Fruit fly (Drosophila melanogaster) whole organism, pupa: ENCODE data around the gene CG33947.

ENCODE experiments used
- CG10348 ChIP-seq: fragments of 200-800 bp; sonication (Bioruptor generic); IDR thresholded peaks from 2 replicates; pipeline ENCODE4 v1.3.6; 2022; ENCODE audit warnings: missing biosample characterization, missing genetic modification characterization
- CG12605 ChIP-seq: fragments of 200-800 bp; sonication (Bioruptor generic); IDR thresholded peaks from 2 replicates; pipeline ENCODE4 v1.3.6; 2022; ENCODE audit warnings: missing biosample characterization, missing genetic modification characterization
- CG13204 ChIP-seq: fragments of 200-800 bp; sonication (Bioruptor generic); optimal IDR thresholded peaks from 2 replicates; lab custom pipeline; 2018; ENCODE audit warnings: missing biosample characterization, mild to moderate bottlenecking, missing genetic modification characterization, moderate library complexity
- CG14655 ChIP-seq: fragments of 200-800 bp; sonication (Bioruptor generic); optimal IDR thresholded peaks from 3 replicates; lab custom pipeline; 2017; ENCODE audit warnings: mild to moderate bottlenecking, missing biosample characterization, missing genetic modification reagents, missing genetic modification characterization
- CG15710 ChIP-seq: fragments of 200-800 bp; sonication (Bioruptor generic); optimal IDR thresholded peaks from 2 replicates; lab custom pipeline; 2018; ENCODE audit warnings: missing biosample characterization, mild to moderate bottlenecking, missing genetic modification characterization, moderate library complexity
- CG17806 ChIP-seq: fragments of 200-800 bp; sonication (Bioruptor generic); optimal IDR thresholded peaks from 2 replicates; lab custom pipeline; 2018; ENCODE audit warnings: missing biosample characterization, mild to moderate bottlenecking, missing genetic modification characterization, moderate library complexity
- CG32121 ChIP-seq: fragments of 200-800 bp; sonication (Bioruptor generic); IDR thresholded peaks from 2 replicates; pipeline ENCODE4 v1.3.6; 2022; ENCODE audit warnings: missing biosample characterization, missing genetic modification characterization
- CG34367 ChIP-seq: fragments of 200-800 bp; sonication (Bioruptor generic); optimal IDR thresholded peaks from 2 replicates; lab custom pipeline; 2018; ENCODE audit warnings: missing biosample characterization, mild to moderate bottlenecking, missing genetic modification characterization
- CG4496 ChIP-seq: fragments of 200-800 bp; sonication (Bioruptor generic); IDR thresholded peaks from 3 replicates; pipeline ENCODE4 v1.3.6; 2022; ENCODE audit warnings: missing biosample characterization, missing genetic modification characterization
- CG8159 ChIP-seq: fragments of 200-800 bp; sonication (Bioruptor generic); optimal IDR thresholded peaks from 3 replicates; lab custom pipeline; 2018; ENCODE audit warnings: missing biosample characterization, mild to moderate bottlenecking, missing genetic modification characterization, moderate library complexity
- CG8301 ChIP-seq: fragments of 200-800 bp; sonication (Bioruptor generic); optimal IDR thresholded peaks from 2 replicates; lab custom pipeline; 2018; ENCODE audit warnings: missing biosample characterization, mild to moderate bottlenecking, missing genetic modification characterization
- CG9948 ChIP-seq: fragments of 200-800 bp; sonication (Bioruptor generic); optimal IDR thresholded peaks from 2 replicates; lab custom pipeline; 2018; ENCODE audit warnings: missing biosample characterization, mild to moderate bottlenecking, missing genetic modification characterization, moderate library complexity
- D1 ChIP-seq: fragments of 200-800 bp; sonication (Bioruptor generic); optimal IDR thresholded peaks from 2 replicates; lab custom pipeline; 2018; ENCODE audit warnings: missing biosample characterization, mild to moderate bottlenecking, missing genetic modification characterization, moderate library complexity
- EcR ChIP-seq: fragments of 200-800 bp; sonication (Bioruptor generic); optimal IDR thresholded peaks from 3 replicates; lab custom pipeline; 2019; ENCODE audit warnings: missing biosample characterization, missing genetic modification characterization, mild to moderate bottlenecking, moderate library complexity, missing genetic modification reagents
- Ets98B ChIP-seq: fragments of 200-800 bp; sonication (Bioruptor generic); IDR thresholded peaks from 2 replicates; pipeline ENCODE4 v1.3.6; 2022; ENCODE audit warnings: missing biosample characterization, missing genetic modification characterization
- Pif1A ChIP-seq: fragments of 200-800 bp; sonication (Bioruptor generic); optimal IDR thresholded peaks from 3 replicates; lab custom pipeline; 2016; ENCODE audit warnings: missing biosample characterization, missing genetic modification characterization
- Pif1B ChIP-seq: fragments of 200-800 bp; sonication (Bioruptor generic); optimal IDR thresholded peaks from 3 replicates; lab custom pipeline; 2016; ENCODE audit warnings: missing biosample characterization, missing genetic modification characterization
- Snoo ChIP-seq: fragments of 200-800 bp; sonication (Bioruptor generic); optimal IDR thresholded peaks from 3 replicates; lab custom pipeline; 2017; ENCODE audit warnings: missing biosample characterization, mild to moderate bottlenecking, missing genetic modification characterization, inconsistent platforms
- fd96Ca ChIP-seq: fragments of 200-800 bp; sonication (Bioruptor generic); IDR thresholded peaks from 3 replicates; pipeline ENCODE4 v1.3.6; 2022; ENCODE audit warnings: missing biosample characterization, missing genetic modification characterization
- gl ChIP-seq: fragments of 200-800 bp; sonication (Bioruptor generic); optimal IDR thresholded peaks from 2 replicates; lab custom pipeline; 2018; ENCODE audit warnings: missing biosample characterization, mild to moderate bottlenecking, missing genetic modification characterization
- rn ChIP-seq: fragments of 200-800 bp; sonication (Bioruptor generic); IDR thresholded peaks from 2 replicates; pipeline ENCODE4 v1.3.6; 2022; ENCODE audit warnings: missing biosample characterization, missing genetic modification characterization

CG33947 gene

DNA sequence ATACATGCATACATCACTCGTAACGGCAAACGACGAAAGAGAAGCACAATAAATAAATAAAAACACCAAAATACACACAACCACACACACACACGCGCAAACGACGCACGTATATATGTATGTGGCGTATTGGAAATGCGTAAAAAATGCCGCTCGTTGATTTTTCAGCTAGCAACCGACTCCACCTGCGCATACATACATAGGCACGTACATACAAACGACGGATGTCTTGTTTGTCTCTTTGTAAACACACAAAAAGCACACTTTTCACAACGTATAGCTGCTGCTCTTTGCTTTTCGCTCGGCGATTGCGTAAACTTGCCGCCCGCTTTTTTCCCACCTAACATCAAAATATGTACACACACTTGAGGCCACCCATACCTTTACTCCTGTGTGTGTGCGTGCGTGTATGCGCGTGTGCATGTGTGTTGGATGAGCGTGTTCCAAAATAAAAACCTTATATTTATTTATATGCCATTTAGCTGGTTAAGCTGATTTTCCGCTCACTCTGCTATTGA lies 23.7 kb downstream of the CG33947 start:
- TF ChIP-seq CG15710 (tag; lab: Kevin White, UChicago) (no peak), CG12605 (no peak), CG34367 (tag; lab: Kevin White, UChicago) (no peak), rn (no peak), CG17806 (tag; lab: Kevin White, UChicago) (no peak), CG8301 (tag; lab: Kevin White, UChicago) (no peak), CG32121 (no peak), Ets98B (GFP tag; lab: Robert Waterston, UW) (no peak), CG9948 (tag; lab: Kevin White, UChicago) (no peak), CG4496 (no peak)
- TF ChIP-seq, all 21 proteins: peak for 0

dm6 chr3L:11120419-11120958 lies 24.2 kb downstream of the CG33947 start, which contains the start of the genes FoxK and mRpL2:
TSS of gene FoxK (minus strand) at chr3L:11120783.
TSS of gene mRpL2 (plus strand) at chr3L:11120847.
- TF ChIP-seq Pif1B (GFP tag; lab: Kevin White, UChicago) (peak; percentile 92), CG8301 (tag; lab: Kevin White, UChicago) (peak; percentile 82), CG4496 (peak; percentile 80), CG32121 (peak; percentile 63; the same call in 1 of the 2 replicates), rn (peak; percentile 39; the same call in 1 of the 2 replicates), CG13204 (GFP tag; lab: Kevin White, UChicago) (peak; percentile 89), gl (peak; percentile 95), D1 (tag; lab: Kevin White, UChicago) (peak; percentile 43), CG14655 (GFP tag; lab: Kevin White, UChicago) (peak; percentile 89), CG8159 (peak; percentile 84), CG12605 (peak; percentile 90), Snoo (tag; lab: Kevin White, UChicago) (peak; percentile 68), CG34367 (tag; lab: Kevin White, UChicago) (peak; percentile 87), Pif1A (GFP tag; lab: Kevin White, UChicago) (peak; percentile 91), EcR (peak; percentile 17), CG17806 (tag; lab: Kevin White, UChicago) (peak; percentile 74), Ets98B (GFP tag; lab: Robert Waterston, UW) (peak; percentile 76), CG10348 (GFP tag; lab: Robert Waterston, UW) (no peak), CG15710 (tag; lab: Kevin White, UChicago) (peak; percentile 84), CG9948 (tag; lab: Kevin White, UChicago) (peak; percentile 66), fd96Ca (GFP tag; lab: Robert Waterston, UW) (peak; percentile 69; the same call in 1 of the 3 replicates)

DNA sequence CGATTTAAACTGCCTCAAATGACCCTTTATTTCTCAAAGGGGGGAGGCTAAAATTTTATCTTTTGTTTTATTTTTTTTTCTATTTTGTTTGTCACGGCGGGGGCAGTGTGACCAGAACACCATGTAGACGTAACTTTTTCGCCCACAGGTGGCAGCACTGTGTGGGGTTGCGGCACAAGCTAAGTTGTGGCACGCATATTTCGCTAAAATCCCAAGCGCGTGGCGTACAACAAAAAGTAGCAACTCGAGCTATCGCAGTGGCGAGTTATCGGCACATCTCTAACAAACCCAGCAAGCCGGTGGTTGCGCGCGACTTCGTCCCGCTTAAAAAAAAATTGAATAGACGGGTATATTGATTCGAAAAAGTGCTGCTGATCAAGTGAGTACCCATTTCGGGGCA lies 26.8 kb downstream of the CG33947 start, which contains the start of the genes Ufd1 and NaPi-III:
Gene Ufd1, minus strand, starts transcription at position 129 of the 400 bp plus-strand sequence.
Gene NaPi-III, plus strand, starts transcription at position 261 of the 400 bp plus-strand sequence.
- peak; percentile 1 for TF ChIP-seq Pif1A (GFP tag; lab: Kevin White, UChicago)
- peak; percentile 31 for TF ChIP-seq CG15710 (tag; lab: Kevin White, UChicago)
- TF ChIP-seq CG12605, result no peak
- no peak for TF ChIP-seq CG9948 (tag; lab: Kevin White, UChicago)
- no peak for TF ChIP-seq EcR
- no peak for TF ChIP-seq CG13204 (GFP tag; lab: Kevin White, UChicago)
- 0 out of 2 replicates have a peak, but pooled peaks have one; percentile 23 for TF ChIP-seq rn
- TF ChIP-seq CG14655 (GFP tag; lab: Kevin White, UChicago), result no peak
- TF ChIP-seq D1 (tag; lab: Kevin White, UChicago), result no peak
- TF ChIP-seq CG8159, result no peak
- TF ChIP-seq gl, result no peak
- TF ChIP-seq CG17806 (tag; lab: Kevin White, UChicago), result no peak
- peak; percentile 76 for TF ChIP-seq CG4496
- TF ChIP-seq Ets98B (GFP tag; lab: Robert Waterston, UW), result peak; percentile 76
- peak; percentile 69 for TF ChIP-seq CG32121
- TF ChIP-seq CG8301 (tag; lab: Kevin White, UChicago), result no peak
- 0 out of 3 replicates have a peak, but pooled peaks have one; percentile 24 for TF ChIP-seq fd96Ca (GFP tag; lab: Robert Waterston, UW)
- no peak for TF ChIP-seq CG34367 (tag; lab: Kevin White, UChicago)
- peak; percentile 43 for TF ChIP-seq Snoo (tag; lab: Kevin White, UChicago)
- TF ChIP-seq CG10348 (GFP tag; lab: Robert Waterston, UW), result no peak
- no peak for TF ChIP-seq Pif1B (GFP tag; lab: Kevin White, UChicago)

- TF ChIP-seq CG12605 (no peak), CG4496 (0 out of 3 replicates have a peak, but pooled peaks have one; percentile 11)
These were observed 27.4 kb downstream of the CG33947 start for dm6 chr3L:11123598-11124284.

dm6 chr3L:11124439-11124838 lies 28.1 kb downstream of the CG33947 start:
- TF ChIP-seq CG14655 (GFP tag; lab: Kevin White, UChicago) (peak; percentile 47), Ets98B (GFP tag; lab: Robert Waterston, UW) (no peak)

- TF ChIP-seq Pif1B (GFP tag; lab: Kevin White, UChicago) (no peak), Pif1A (GFP tag; lab: Kevin White, UChicago) (no peak), CG10348 (GFP tag; lab: Robert Waterston, UW) (no peak), CG32121 (no peak), CG17806 (tag; lab: Kevin White, UChicago) (no peak), rn (no peak)
- TF ChIP-seq, all 21 proteins: peak for 0
These were observed 28.5 kb downstream of the CG33947 start for dm6 chr3L:11124841-11125240.
